Fruit fly (Drosophila melanogaster): ENCODE data around the gene cDIP.

The cDIP gene

dm6 chr3R:21205680-21206326 lies 44.9 kb upstream of the cDIP start (continued):
- peak; percentile 79 for TF ChIP-seq crol (GFP tag; IDR thresholded peaks at IDR 0.05)
- TF ChIP-seq ERR (GFP tag; optimal IDR thresholded peaks at IDR 0.05) = no peak
- no peak for TF ChIP-seq CG4404 (GFP tag; IDR thresholded peaks at IDR 0.05)
- TF ChIP-seq CG7556 (GFP tag; optimal IDR thresholded peaks at IDR 0.05) = peak; percentile 60
- no peak for TF ChIP-seq chm (GFP tag; IDR thresholded peaks at IDR 0.05)
- peak; percentile 42 for TF ChIP-seq CG7839 (tag; optimal IDR thresholded peaks at IDR 0.05)
- peak; percentile 71 for TF ChIP-seq CG18262 (tag; optimal IDR thresholded peaks at IDR 0.05)
- TF ChIP-seq gem (tag; optimal IDR thresholded peaks at IDR 0.05) = no peak
- peak; percentile 39 for TF ChIP-seq az2 (GFP tag; optimal IDR thresholded peaks at IDR 0.05)
- TF ChIP-seq gro (GFP tag; optimal IDR thresholded peaks at IDR 0.05) = no peak
- TF ChIP-seq CG32767 (GFP tag; IDR thresholded peaks at IDR 0.05) = peak; percentile 25; the same call in 1 of the 2 replicates
- TF ChIP-seq Ptx1 (GFP tag; IDR thresholded peaks at IDR 0.05) = peak; percentile 52
- no peak for TF ChIP-seq salm (tag; optimal IDR thresholded peaks at IDR 0.05)
- TF ChIP-seq ems (GFP tag; optimal IDR thresholded peaks at IDR 0.05) = peak; percentile 1
- 0 out of 3 replicates have a peak, but pooled peaks have one; percentile 31 for TF ChIP-seq otp (GFP tag; IDR thresholded peaks at IDR 0.05)
- TF ChIP-seq CG9876 (GFP tag; optimal IDR thresholded peaks at IDR 0.05) = no peak
- no peak for TF ChIP-seq CG14860 (GFP tag; IDR thresholded peaks at IDR 0.05; ENCODE audit: partially characterized antibody)
- TF ChIP-seq Sox102F (GFP tag; optimal IDR thresholded peaks at IDR 0.05) = peak; percentile 38
- peak; percentile 28; the same call in 1 of the 2 replicates for TF ChIP-seq onecut (GFP tag; IDR thresholded peaks at IDR 0.05)
- TF ChIP-seq D19B (GFP tag; optimal IDR thresholded peaks at IDR 0.05) = no peak
- no peak for TF ChIP-seq H2.0 (GFP tag; IDR thresholded peaks at IDR 0.05)
- TF ChIP-seq CG5180 (GFP tag; optimal IDR thresholded peaks at IDR 0.05) = peak; percentile 32
- TF ChIP-seq pho (GFP tag; optimal IDR thresholded peaks at IDR 0.05) = no peak
- peak; percentile 50; the same call in 1 of the 3 replicates for TF ChIP-seq so (GFP tag; IDR thresholded peaks at IDR 0.05)
- peak; percentile 18; the same call in 1 of the 3 replicates for TF ChIP-seq B-H1 (GFP tag; IDR thresholded peaks at IDR 0.05)
- TF ChIP-seq CG6654 (GFP tag; optimal IDR thresholded peaks at IDR 0.05) = peak; percentile 15
- peak; percentile 19 for TF ChIP-seq CG4707 (GFP tag; optimal IDR thresholded peaks at IDR 0.05)
- no peak for TF ChIP-seq pan (optimal IDR thresholded peaks at IDR 0.05)
- peak in 1 of 2 experiments; percentile 66 for TF ChIP-seq pan (GFP tag; optimal IDR thresholded peaks at IDR 0.05 in 1 of 2, IDR thresholded peaks at IDR 0.05 in 1 of 2)
- TF ChIP-seq peb (GFP tag; IDR thresholded peaks at IDR 0.05) = no peak
- no peak for TF ChIP-seq CG15269 (tag; optimal IDR thresholded peaks at IDR 0.05)
- no peak for TF ChIP-seq ind (GFP tag; optimal IDR thresholded peaks at IDR 0.05)
- TF ChIP-seq CoRest (tag; optimal IDR thresholded peaks at IDR 0.05) = no peak
- TF ChIP-seq CG17359 (tag; optimal IDR thresholded peaks at IDR 0.05) = peak; percentile 63
- peak; percentile 55 for TF ChIP-seq nmo (GFP tag; optimal IDR thresholded peaks at IDR 0.05)
- TF ChIP-seq CG12219 (GFP tag; optimal IDR thresholded peaks at IDR 0.05) = peak; percentile 5
- TF ChIP-seq bsh (GFP tag; optimal IDR thresholded peaks at IDR 0.05) = peak; percentile 54 to 67
- TF ChIP-seq sisA (GFP tag; IDR thresholded peaks at IDR 0.05) = peak; percentile 57
- peak; percentile 64 for TF ChIP-seq ci (GFP tag; IDR thresholded peaks at IDR 0.05)
- no peak for TF ChIP-seq MESR4 (GFP tag; optimal IDR thresholded peaks at IDR 0.05)
- no peak for TF ChIP-seq CG10321 (GFP tag; IDR thresholded peaks at IDR 0.05)
- peak; percentile 19 for TF ChIP-seq CG12104 (GFP tag; optimal IDR thresholded peaks at IDR 0.05)
- no peak for TF ChIP-seq CG6272 (GFP tag; IDR thresholded peaks at IDR 0.05)
- TF ChIP-seq chif (GFP tag; optimal IDR thresholded peaks at IDR 0.05) = no peak
- TF ChIP-seq CG11093 (GFP tag; IDR thresholded peaks at IDR 0.05) = no peak
- no peak; the same call in 1 of the 2 replicates for TF ChIP-seq esg (GFP tag; conservative IDR thresholded peaks at IDR 0.05)
- peak; percentile 32 for TF ChIP-seq CG1529 (GFP tag; optimal IDR thresholded peaks at IDR 0.05)
- TF ChIP-seq fd64A (GFP tag; optimal IDR thresholded peaks at IDR 0.05) = peak; percentile 44
- peak; percentile 4 for TF ChIP-seq Max (GFP tag; optimal IDR thresholded peaks at IDR 0.05)
- TF ChIP-seq CG8765 (GFP tag; IDR thresholded peaks at IDR 0.05) = no peak

Data from whole organism, embryonic.